Worm (Caenorhabditis elegans): ENCODE measurements around the gene clec-144.

- TF ChIP-seq unc-62 (GFP tag; optimal IDR thresholded peaks at IDR 0.05) (no peak), lin-39 (tag; optimal IDR thresholded peaks at IDR 0.05) (no peak)
These were observed 20.0 kb upstream of the clec-144 start for ce11 chrII:11852191-11852901.
